Worm (Caenorhabditis elegans): ENCODE data around the gene F41H10.5.

Gene F41H10.5

ce11 chrIV:5388477-5389065, 27.9 kb downstream of the F41H10.5 start, which contains the start of gene elo-6 (continued):
- TF ChIP-seq ceh-44 (GFP tag; IDR thresholded peaks at IDR 0.05) (no peak), lin-13 (GFP tag; optimal IDR thresholded peaks at IDR 0.05) (no peak), daf-16 (GFP tag; optimal IDR thresholded peaks at IDR 0.05) (peak in 1 of 2 experiments; percentile 59), daf-16 (tag; optimal IDR thresholded peaks at IDR 0.05) (peak; percentile 88), hif-1 (tag; optimal IDR thresholded peaks at IDR 0.05) (no peak), unc-62 (GFP tag; optimal IDR thresholded peaks at IDR 0.05 in 1 of 2) (no peak), unc-62 (tag; optimal IDR thresholded peaks at IDR 0.05) (no peak), T20F7.1 (GFP tag; optimal IDR thresholded peaks at IDR 0.05) (no peak), tag-97 (GFP tag; IDR thresholded peaks at IDR 0.05) (no peak), lin-39 (tag; optimal IDR thresholded peaks at IDR 0.05) (no peak), nhr-102 (tag; optimal IDR thresholded peaks at IDR 0.05) (peak; percentile 46), snpc-1.2 (GFP tag; IDR thresholded peaks at IDR 0.05) (no peak), dmd-6 (GFP tag; IDR thresholded peaks at IDR 0.05) (peak; percentile 67), ZK546.5 (tag; optimal IDR thresholded peaks at IDR 0.05) (no peak), vab-7 (GFP tag; IDR thresholded peaks at IDR 0.05) (no peak), aha-1 (tag) (no peak), nhr-111 (GFP tag; optimal IDR thresholded peaks at IDR 0.05) (no peak), Y5F2A.4 (GFP tag; optimal IDR thresholded peaks at IDR 0.05) (no peak), mxl-3 (GFP tag; optimal IDR thresholded peaks at IDR 0.05) (no peak), daf-8 (GFP tag; IDR thresholded peaks at IDR 0.05) (no peak), mxl-2 (GFP tag; conservative IDR thresholded peaks at IDR 0.05) (no peak), dpl-1 (GFP tag; optimal IDR thresholded peaks at IDR 0.05) (no peak), lsy-2 (tag; optimal IDR thresholded peaks at IDR 0.05) (peak in 1 of 2 experiments; percentile 45), daf-12 (tag; optimal IDR thresholded peaks at IDR 0.05) (no peak), egl-43 (GFP tag; IDR thresholded peaks at IDR 0.05) (no peak), nhr-42 (GFP tag; IDR thresholded peaks at IDR 0.05) (no peak), zag-1 (tag; optimal IDR thresholded peaks at IDR 0.05) (no peak), ceh-28 (tag; optimal IDR thresholded peaks at IDR 0.05) (no peak), spr-3 (GFP tag; optimal IDR thresholded peaks at IDR 0.05) (no peak), pqm-1 (tag; optimal IDR thresholded peaks at IDR 0.05) (peak; percentile 66), D1046.2 (GFP tag; IDR thresholded peaks at IDR 0.05) (no peak), nhr-10 (tag; optimal IDR thresholded peaks at IDR 0.05) (peak; percentile 71), dve-1 (tag; optimal IDR thresholded peaks at IDR 0.05; ENCODE audit: insufficient read depth) (peak; percentile 75), F10B5.3 (tag; optimal IDR thresholded peaks at IDR 0.05) (no peak), madf-9 (GFP tag; conservative IDR thresholded peaks at IDR 0.05) (0 out of 2 replicates have a peak, but pooled peaks have one; percentile 20), hmg-1.1 (GFP tag; IDR thresholded peaks at IDR 0.05) (no peak), ceh-62 (tag; optimal IDR thresholded peaks at IDR 0.05) (no peak), mep-1 (tag; optimal IDR thresholded peaks at IDR 0.05) (peak; percentile 63)

ce11 chrIV:5389951-5390350, 29.2 kb downstream of the F41H10.5 start:
- TF ChIP-seq Y48G9A.11 (GFP tag; IDR thresholded peaks at IDR 0.05), result peak; percentile 42; the same call in 1 of the 2 replicates
- TF ChIP-seq snpc-1.2 (GFP tag; IDR thresholded peaks at IDR 0.05), result peak; percentile 84
- 0 out of 4 replicates have a peak, but pooled peaks of 1 of the 2 experiments have one; percentile 26 for TF ChIP-seq madf-5 (GFP tag; IDR thresholded peaks at IDR 0.05)
- peak; percentile 85 for TF ChIP-seq aha-1 (tag)
- TF ChIP-seq egl-43 (GFP tag; IDR thresholded peaks at IDR 0.05), result no peak
- TF ChIP-seq F49E8.2 (tag; optimal IDR thresholded peaks at IDR 0.05; ENCODE audit: borderline replicate concordance), result peak; percentile 56
- TF ChIP-seq lin-38 (GFP tag; IDR thresholded peaks at IDR 0.05), result 0 out of 2 replicates have a peak, but pooled peaks have one; percentile 22
- no peak for TF ChIP-seq pha-4 (GFP tag; IDR thresholded peaks at IDR 0.05)
- no peak for TF ChIP-seq pha-4 (tag; optimal IDR thresholded peaks at IDR 0.05)

Data from whole organism, L4 larva.